Worm (Caenorhabditis elegans) whole organism, young adult: Measurements from ENCODE around the gene nhr-172.

Experiments used
- Y56A3A.18 ChIP-seq: fragments of 200-800 bp; sonication (Bioruptor generic); IDR thresholded peaks from 2 replicates; pipeline ENCODE4 v1.3.6; 2022; ENCODE audit warnings: missing genetic modification reagents, missing genetic modification characterization, missing compliant biosample characterization
- Y67H2A.10 ChIP-seq: fragments of 200-800 bp; sonication (Bioruptor generic); conservative IDR thresholded peaks from 2 replicates; pipeline ENCODE4 v1.3.6; 2022; ENCODE audit warnings: missing genetic modification reagents, missing genetic modification characterization, missing compliant biosample characterization
- akir-1 ChIP-seq: fragments of 200-800 bp; sonication (Bioruptor generic); optimal IDR thresholded peaks from 2 replicates; lab custom pipeline; 2018; ENCODE audit warnings: mild to moderate bottlenecking, missing genetic modification characterization, moderate library complexity, missing compliant biosample characterization
- cebp-1 ChIP-seq, 2 experiments: fragments of 200-800 bp in 1 of 2; sonication (Bioruptor generic) in 1 of 2; sonication (generic microtip) in 1 of 2; IDR thresholded peaks in 1 of 2; optimal IDR thresholded peaks in 1 of 2; 2 replicates each; pipeline versions ENCODE4 v1.3.6 to Lab custom; 2017 to 2022; ENCODE audit warnings: missing compliant biosample characterization in 2 of 2, missing genetic modification characterization in 2 of 2, mild to moderate bottlenecking in 1 of 2, missing genetic modification reagents in 1 of 2, moderate library complexity in 1 of 2
- dpl-1 ChIP-seq: fragments of 150-350 bp; optimal IDR thresholded peaks from 2 replicates; lab custom pipeline; 2014; ENCODE audit warnings: missing biosample characterization, missing genetic modification reagents, missing genetic modification characterization
- efl-1 ChIP-seq: fragments of 150-350 bp; optimal IDR thresholded peaks from 2 replicates; lab custom pipeline; 2014; ENCODE audit warnings: missing biosample characterization, missing genetic modification reagents, missing genetic modification characterization
- madf-3 ChIP-seq: fragments of 200-800 bp; sonication (Bioruptor generic); IDR thresholded peaks from 2 replicates; pipeline ENCODE4 v1.3.6; 2022; ENCODE audit warnings: missing genetic modification reagents, missing genetic modification characterization, missing compliant biosample characterization
- nfya-1 ChIP-seq: sonication (generic microtip); optimal IDR thresholded peaks from 2 replicates; lab custom pipeline; 2017; ENCODE audit warnings: antibody characterized with exemption, missing compliant biosample characterization, missing genetic modification characterization, borderline replicate concordance; ENCODE audit not compliant: insufficient read depth
- nfyb-1 ChIP-seq: fragments of 200-800 bp; sonication (Bioruptor generic); IDR thresholded peaks from 2 replicates; pipeline ENCODE4 v1.3.6; 2022; ENCODE audit warnings: missing genetic modification reagents, missing genetic modification characterization, missing compliant biosample characterization
- nhr-179 ChIP-seq: sonication (generic microtip); optimal IDR thresholded peaks from 2 replicates; lab custom pipeline; 2016; ENCODE audit warnings: mild to moderate bottlenecking, missing genetic modification characterization, missing compliant biosample characterization
- snpc-4 ChIP-seq, 5 experiments: fragments of 150-350 bp in 1 of 5; sonication (generic microtip) in 4 of 5; optimal IDR thresholded peaks; 2 replicates each; lab custom pipeline; 2014 to 2018; ENCODE audit warnings: missing genetic modification characterization in 5 of 5, missing biosample characterization in 3 of 5, antibody characterized with exemption in 2 of 5, mild to moderate bottlenecking in 2 of 5, missing compliant biosample characterization in 2 of 5, missing genotype in 2 of 5, moderate library complexity in 2 of 5, missing genetic modification reagents in 1 of 5
- sptf-2 ChIP-seq: fragments of 200-800 bp; sonication (Bioruptor generic); optimal IDR thresholded peaks from 2 replicates; lab custom pipeline; 2018; ENCODE audit warnings: mild to moderate bottlenecking, missing genetic modification characterization, missing compliant biosample characterization
- tbx-9 ChIP-seq: sonication (generic microtip); optimal IDR thresholded peaks from 2 replicates; lab custom pipeline; 2016; ENCODE audit warnings: borderline replicate concordance, missing genetic modification characterization, inconsistent platforms, missing compliant biosample characterization
- unc-62 ChIP-seq: fragments of 150-350 bp; optimal IDR thresholded peaks from 2 replicates; lab custom pipeline; 2014; ENCODE audit warnings: missing biosample characterization, missing genetic modification reagents, missing genetic modification characterization

DNA sequence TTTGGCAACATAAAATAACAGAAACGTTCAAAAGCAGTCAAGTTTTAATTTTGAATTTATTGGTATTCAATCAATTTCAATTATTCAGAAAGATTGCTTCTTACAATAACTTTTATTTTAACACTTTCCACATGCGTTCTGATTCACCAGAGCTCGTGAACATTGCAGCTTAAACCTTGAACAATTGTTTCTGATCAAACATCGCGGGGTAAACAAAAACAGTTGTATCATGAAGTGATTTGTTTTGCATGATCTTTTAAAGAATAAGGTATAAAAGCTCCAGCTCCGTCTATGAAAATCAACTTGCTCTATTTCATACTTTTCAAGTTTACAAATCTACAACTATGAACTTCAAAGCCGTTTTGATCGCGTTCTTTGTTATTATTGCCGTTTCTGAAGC, 14.6 kb downstream of the nhr-172 start, which contains the start of gene C54F6.6:
- TF ChIP-seq nfya-1 (tag; lab: Kevin White, UChicago) (no peak), cebp-1 (GFP tag; IDR thresholded peaks at IDR 0.05; lab: Robert Waterston, UW) (no peak), cebp-1 (tag; optimal IDR thresholded peaks at IDR 0.05; lab: Kevin White, UChicago) (no peak), unc-62 (GFP tag; lab: Kevin White, UChicago) (no peak), nfyb-1 (GFP tag; lab: Robert Waterston, UW) (no peak), akir-1 (GFP tag; lab: Kevin White, UChicago) (no peak), tbx-9 (tag; lab: Kevin White, UChicago) (no peak), sptf-2 (GFP tag; lab: Kevin White, UChicago) (no peak), snpc-4 (GFP tag; optimal IDR thresholded peaks at IDR 0.05; lab: Kevin White, UChicago) (no peak), snpc-4 (tag; optimal IDR thresholded peaks at IDR 0.05; lab: Kevin White, UChicago) (no peak), efl-1 (no peak), Y67H2A.10 (GFP tag; lab: Robert Waterston, UW) (no peak), dpl-1 (no peak), madf-3 (no peak), Y56A3A.18 (GFP tag; lab: Robert Waterston, UW) (no peak), nhr-179 (tag; lab: Kevin White, UChicago) (no peak)
